Worm (Caenorhabditis elegans) whole organism, young adult: ENCODE data around the gene srh-216.

Experiments
- Y53G8AR.9 ChIP-seq: fragments of 200-800 bp; sonication (Bioruptor generic); conservative IDR thresholded peaks from 2 replicates; pipeline ENCODE4 v1.3.6; 2022; ENCODE audit warnings: missing genetic modification reagents, missing genetic modification characterization, missing compliant biosample characterization
- athp-1 ChIP-seq: sonication (generic microtip); optimal IDR thresholded peaks from 2 replicates; lab custom pipeline; 2017; ENCODE audit warnings: mild to moderate bottlenecking, missing genetic modification characterization, missing compliant biosample characterization
- attf-3 ChIP-seq: fragments of 200-800 bp; sonication (Bioruptor generic); conservative IDR thresholded peaks from 2 replicates; pipeline ENCODE4 v1.3.6; 2022; ENCODE audit warnings: missing genetic modification reagents, missing genetic modification characterization, missing compliant biosample characterization
- snpc-4 ChIP-seq, 5 experiments: fragments of 150-350 bp in 1 of 5; sonication (generic microtip) in 4 of 5; optimal IDR thresholded peaks; 2 replicates each; lab custom pipeline; 2014 to 2018; ENCODE audit warnings: missing genetic modification characterization in 5 of 5, missing biosample characterization in 3 of 5, antibody characterized with exemption in 2 of 5, mild to moderate bottlenecking in 2 of 5, missing compliant biosample characterization in 2 of 5, missing genotype in 2 of 5, moderate library complexity in 2 of 5, missing genetic modification reagents in 1 of 5
- sptf-2 ChIP-seq: fragments of 200-800 bp; sonication (Bioruptor generic); optimal IDR thresholded peaks from 2 replicates; lab custom pipeline; 2018; ENCODE audit warnings: mild to moderate bottlenecking, missing genetic modification characterization, missing compliant biosample characterization

ce11 chrV:16794828-16795354, 32.5 kb downstream of the srh-216 start, which contains the start of the genes ctps-1 and pus-1:
- peak; percentile 31 for TF ChIP-seq snpc-4 (GFP tag; optimal IDR thresholded peaks at IDR 0.05; lab: Kevin White, UChicago)
- TF ChIP-seq snpc-4 (tag; optimal IDR thresholded peaks at IDR 0.05; lab: Kevin White, UChicago): peak; percentile 21 to 83 (median 52)
- no peak for TF ChIP-seq attf-3 (GFP tag; lab: Robert Waterston, UW)
- TF ChIP-seq sptf-2: no peak
- TF ChIP-seq athp-1: no peak
- TF ChIP-seq Y53G8AR.9 (GFP tag; lab: Robert Waterston, UW): 0 out of 2 replicates have a peak, but pooled peaks have one; percentile 66
